Worm (Caenorhabditis elegans) whole organism, dauer: ENCODE results near the gene F36H12.4.
"Not testable (repeated sequence)": the region's sequence is repeated elsewhere in the genome, so short reads cannot be mapped to it uniquely, and the experiment has no call there.

Experiments used
- unc-62 ChIP-seq: sonication (generic microtip); optimal IDR thresholded peaks from 2 replicates; lab custom pipeline; 2017; ENCODE audit warnings: missing biosample characterization, missing genetic modification reagents, missing genetic modification characterization

Gene F36H12.4

ce11 chrIV:5268803-5269202 lies at the start of gene F36H12.4:
F36H12.4 (plus strand) TSS chrIV:5269103.
- no peak for TF ChIP-seq unc-62 (GFP tag; lab: Kevin White, UChicago)

- no peak for TF ChIP-seq unc-62 (GFP tag; lab: Kevin White, UChicago)
Observed at ce11 chrIV:5221721-5222120, 47.2 kb upstream of the F36H12.4 start.

- no peak for TF ChIP-seq unc-62 (GFP tag; lab: Kevin White, UChicago)
Observed at ce11 chrIV:5224238-5224637, 44.7 kb upstream of the F36H12.4 start, which contains the start of gene Y59E9AL.8. Y59E9AL.8 (minus strand) TSS chrIV:5224338.

ce11 chrIV:5225277-5225822 lies 43.6 kb upstream of the F36H12.4 start, which contains the start of gene cylc-1:
cylc-1 (minus strand) TSS chrIV:5225772.
- TF ChIP-seq unc-62 (GFP tag; lab: Kevin White, UChicago): not testable (repeated sequence)

- TF ChIP-seq unc-62 (GFP tag; lab: Kevin White, UChicago): not testable (repeated sequence)
Observed at ce11 chrIV:5226552-5226951, 42.4 kb upstream of the F36H12.4 start, which contains the start of gene nsph-4.1. nsph-4.1 (plus strand) TSS chrIV:5226852.

- TF ChIP-seq unc-62 (GFP tag; lab: Kevin White, UChicago): no peak
Observed at ce11 chrIV:5228619-5229018, 40.3 kb upstream of the F36H12.4 start, which contains the start of gene thn-6. thn-6 (plus strand) TSS chrIV:5228919.

- TF ChIP-seq unc-62 (GFP tag; lab: Kevin White, UChicago): no peak
Observed at ce11 chrIV:5230530-5230929, 38.4 kb upstream of the F36H12.4 start, which contains the start of gene thn-5. thn-5 (plus strand) TSS chrIV:5230830.

ce11 chrIV:5254678-5255077 lies 14.2 kb upstream of the F36H12.4 start, which contains the start of gene F36H12.10:
F36H12.10 (minus strand) TSS chrIV:5254778.
- not testable (repeated sequence) for TF ChIP-seq unc-62 (GFP tag; lab: Kevin White, UChicago)

- TF ChIP-seq unc-62 (GFP tag; lab: Kevin White, UChicago): not testable (repeated sequence)
Observed at ce11 chrIV:5256731-5257130, 12.2 kb upstream of the F36H12.4 start, which contains the start of gene F36H12.9. F36H12.9 (plus strand) TSS chrIV:5257031.

ce11 chrIV:5258385-5258784 lies 10.5 kb upstream of the F36H12.4 start, which contains the start of gene ttbk-2.1:
ttbk-2.1 (plus strand) TSS chrIV:5258685.
- TF ChIP-seq unc-62 (GFP tag; lab: Kevin White, UChicago): not testable (repeated sequence)

- TF ChIP-seq unc-62 (GFP tag; lab: Kevin White, UChicago): not testable (repeated sequence)
Observed at ce11 chrIV:5260289-5260688, 8.6 kb upstream of the F36H12.4 start, which contains the start of gene msp-19. msp-19 (plus strand) TSS chrIV:5260589.

- TF ChIP-seq unc-62 (GFP tag; lab: Kevin White, UChicago): no peak
Observed at ce11 chrIV:5266474-5266873, 2.4 kb upstream of the F36H12.4 start, which contains the start of gene F36H12.5. F36H12.5 (plus strand) TSS chrIV:5266774.

ce11 chrIV:5272518-5272917 lies 3.6 kb downstream of the F36H12.4 start, which contains the start of gene F36H12.3:
F36H12.3 (plus strand) TSS chrIV:5272818.
- no peak for TF ChIP-seq unc-62 (GFP tag; lab: Kevin White, UChicago)

- no peak for TF ChIP-seq unc-62 (GFP tag; lab: Kevin White, UChicago)
Observed at ce11 chrIV:5273385-5273784, 4.5 kb downstream of the F36H12.4 start.

ce11 chrIV:5274123-5274581 lies 5.2 kb downstream of the F36H12.4 start, which contains the start of gene slfl-4:
slfl-4 (plus strand) TSS chrIV:5274531.
- TF ChIP-seq unc-62 (GFP tag; lab: Kevin White, UChicago): no peak

- no peak for TF ChIP-seq unc-62 (GFP tag; lab: Kevin White, UChicago)
Observed at ce11 chrIV:5277752-5278151, 8.8 kb downstream of the F36H12.4 start, which contains the start of gene F36H12.17. F36H12.17 (minus strand) TSS chrIV:5277852.
